Fruit fly (Drosophila melanogaster) whole organism, adult: Measurements from ENCODE around the gene CG1544.

ENCODE experiments used
- CG14711 ChIP-seq: fragments of 200-800 bp; sonication (Bioruptor generic); optimal IDR thresholded peaks from 2 replicates; lab custom pipeline; 2018; ENCODE audit warnings: missing biosample characterization, mild to moderate bottlenecking, missing genetic modification characterization, moderate library complexity
- Hr96 ChIP-seq: fragments of 200-800 bp; sonication (Bioruptor generic); optimal IDR thresholded peaks from 2 replicates; lab custom pipeline; 2016; ENCODE audit warnings: missing biosample characterization, missing genetic modification characterization
- Mnt ChIP-seq: fragments of 200-800 bp; sonication (Bioruptor generic); optimal IDR thresholded peaks from 2 replicates; lab custom pipeline; 2016; ENCODE audit warnings: missing biosample characterization, mild to moderate bottlenecking, missing genetic modification characterization
- bab1 ChIP-seq: fragments of 200-800 bp; sonication (Bioruptor generic); optimal IDR thresholded peaks from 3 replicates; lab custom pipeline; 2019; ENCODE audit warnings: missing biosample characterization, mild to moderate bottlenecking, missing genetic modification characterization, moderate library complexity
- cnc ChIP-seq, 2 experiments: fragments of >200 bp; optimal IDR thresholded peaks; 2 replicates each; lab custom pipeline; 2017
- kay ChIP-seq: fragments of 200-800 bp; sonication (Bioruptor generic); peaks from one replicate; lab custom pipeline; 2016; ENCODE audit warnings: missing biosample characterization, missing genetic modification characterization, borderline replicate concordance

DNA sequence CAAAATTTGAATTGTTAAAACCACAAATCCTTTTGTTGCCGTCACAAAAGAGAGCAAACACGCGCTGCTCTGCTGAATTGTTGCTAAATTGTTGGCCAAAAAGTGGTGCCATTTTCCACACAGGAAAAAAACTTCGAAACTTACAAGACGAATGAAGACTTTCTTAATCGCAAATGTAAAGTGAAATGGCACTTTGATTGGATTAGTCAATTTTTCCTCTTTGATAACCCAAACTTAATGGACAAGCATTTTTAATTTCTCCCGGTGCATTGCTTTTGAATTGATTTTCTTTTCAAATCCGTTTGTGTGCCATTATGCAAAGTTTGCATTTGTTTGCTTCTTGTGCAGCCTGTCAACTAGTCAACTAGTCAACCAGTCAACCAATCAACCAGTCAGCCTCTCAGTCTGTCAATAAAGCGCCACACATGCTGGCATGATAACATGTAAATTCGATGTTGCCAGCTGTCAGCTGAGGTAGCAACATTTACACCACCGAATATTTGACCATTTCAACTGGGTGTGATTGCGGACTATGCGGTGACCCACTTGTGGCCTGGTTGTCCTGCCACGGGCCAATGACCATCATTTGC, 46.5 kb downstream of the CG1544 start:
- TF ChIP-seq Mnt (GFP tag; lab: Kevin White, UChicago) (no peak), bab1 (GFP tag; lab: Kevin White, UChicago) (no peak), CG14711 (no peak), Hr96 (GFP tag; lab: Kevin White, UChicago) (no peak), kay (GFP tag; lab: Kevin White, UChicago) (no peak), cnc (optimal IDR thresholded peaks at IDR 0.05; lab: Kevin White, UChicago) (no peak)
